Worm (Caenorhabditis elegans) whole organism, young adult: ENCODE data around the gene F34H10.5.
"Not testable (repeated sequence)": the region's sequence is repeated elsewhere in the genome, so short reads cannot be mapped to it uniquely, and the experiment has no call there.

Source experiments
- F10E7.11 ChIP-seq: sonication (generic microtip); optimal IDR thresholded peaks from 2 replicates; lab custom pipeline; 2017; ENCODE audit warnings: mild to moderate bottlenecking, missing genetic modification characterization, moderate library complexity, missing compliant biosample characterization
- ceh-40 ChIP-seq: fragments of 200-800 bp; sonication (Bioruptor generic); IDR thresholded peaks from 2 replicates; pipeline ENCODE4 v1.3.6; 2022; ENCODE audit warnings: missing genetic modification characterization, missing compliant biosample characterization
- egrh-3 ChIP-seq: fragments of 200-800 bp; sonication (Bioruptor generic); IDR thresholded peaks from 2 replicates; pipeline ENCODE4 v1.3.6; 2022; ENCODE audit warnings: missing genetic modification reagents, missing genetic modification characterization, missing compliant biosample characterization
- madf-8 ChIP-seq: fragments of 200-800 bp; sonication (Bioruptor generic); conservative IDR thresholded peaks from 2 replicates; pipeline ENCODE4 v1.3.6; 2022; ENCODE audit warnings: missing genetic modification reagents, missing genetic modification characterization, missing compliant biosample characterization
- unc-130 ChIP-seq: sonication (generic microtip); optimal IDR thresholded peaks from 2 replicates; lab custom pipeline; 2016; ENCODE audit warnings: missing genetic modification reagents, missing genetic modification characterization, missing compliant biosample characterization

DNA sequence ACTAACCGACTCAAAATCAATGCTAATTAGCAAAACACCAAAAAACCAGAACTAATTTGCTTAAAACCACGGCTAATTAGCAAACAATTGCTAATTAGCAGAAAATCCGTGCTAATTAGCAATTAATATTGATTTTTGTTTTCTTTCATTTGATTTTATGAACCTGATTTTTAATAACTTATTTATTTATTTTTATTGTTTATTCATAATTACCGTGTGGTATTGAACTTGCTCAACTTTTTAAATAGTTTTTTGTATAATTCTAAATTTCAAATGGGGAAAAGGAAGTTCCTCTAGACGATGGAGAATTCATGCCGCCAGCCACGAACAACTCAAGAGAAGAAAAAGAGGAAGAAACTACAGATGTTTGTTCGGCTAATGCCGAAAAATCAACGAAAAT is 9.7 kb upstream of the F34H10.5 start, which contains the start of gene F34H10.1:
- TF ChIP-seq unc-130; ceh-40 (GFP tag; lab: Robert Waterston, UW); egrh-3; madf-8 (GFP tag; lab: Robert Waterston, UW); F10E7.11 (tag; lab: Kevin White, UChicago): not testable (repeated sequence)
